Worm (Caenorhabditis elegans) whole organism, young adult: ENCODE measurements around the gene apt-9.

Source experiments
- B0035.1 ChIP-seq: sonication (generic microtip); optimal IDR thresholded peaks from 2 replicates; lab custom pipeline; 2016; ENCODE audit warnings: missing genetic modification characterization, mild to moderate bottlenecking, missing compliant biosample characterization, missing genotype, missing genetic modification reagents
- dpl-1 ChIP-seq: fragments of 150-350 bp; optimal IDR thresholded peaks from 2 replicates; lab custom pipeline; 2014; ENCODE audit warnings: missing biosample characterization, missing genetic modification reagents, missing genetic modification characterization
- him-1 ChIP-seq: sonication (generic microtip); optimal IDR thresholded peaks from 2 replicates; lab custom pipeline; 2016; ENCODE audit warnings: missing genotype, missing genetic modification reagents, missing genetic modification characterization, missing compliant biosample characterization
- lag-1 ChIP-seq: fragments of 200-800 bp; sonication (Bioruptor generic); IDR thresholded peaks from 2 replicates; pipeline ENCODE4 v1.3.6; 2022; ENCODE audit warnings: missing genetic modification reagents, missing genetic modification characterization, missing compliant biosample characterization
- madf-8 ChIP-seq: fragments of 200-800 bp; sonication (Bioruptor generic); conservative IDR thresholded peaks from 2 replicates; pipeline ENCODE4 v1.3.6; 2022; ENCODE audit warnings: missing genetic modification reagents, missing genetic modification characterization, missing compliant biosample characterization
- nhr-90 ChIP-seq: sonication (generic microtip); optimal IDR thresholded peaks from 2 replicates; lab custom pipeline; 2016; ENCODE audit warnings: missing genotype, mild to moderate bottlenecking, missing genetic modification characterization, missing compliant biosample characterization
- rec-8 ChIP-seq, 2 experiments: sonication (generic microtip); optimal IDR thresholded peaks; 2 replicates each; lab custom pipeline; 2016; ENCODE audit warnings: mild to moderate bottlenecking in 2 of 2, missing genetic modification characterization in 2 of 2, missing genetic modification reagents in 2 of 2, missing genotype in 2 of 2, missing biosample characterization in 1 of 2, missing compliant biosample characterization in 1 of 2, moderate library complexity in 1 of 2
- repo-1 ChIP-seq: sonication (generic microtip); optimal IDR thresholded peaks from 2 replicates; lab custom pipeline; 2017; ENCODE audit warnings: mild to moderate bottlenecking, missing genetic modification characterization, missing compliant biosample characterization
- snpc-4 ChIP-seq, 5 experiments: fragments of 150-350 bp in 1 of 5; sonication (generic microtip) in 4 of 5; optimal IDR thresholded peaks; 2 replicates each; lab custom pipeline; 2014 to 2018; ENCODE audit warnings: missing genetic modification characterization in 5 of 5, missing biosample characterization in 3 of 5, antibody characterized with exemption in 2 of 5, mild to moderate bottlenecking in 2 of 5, missing compliant biosample characterization in 2 of 5, missing genotype in 2 of 5, moderate library complexity in 2 of 5, missing genetic modification reagents in 1 of 5

ce11 chrX:11034430-11035117 is 33.8 kb upstream of the apt-9 start:
- TF ChIP-seq rec-8 (tag; optimal IDR thresholded peaks at IDR 0.05; lab: Kevin White, UChicago) (no peak), dpl-1 (GFP tag; lab: Kevin White, UChicago) (no peak), lag-1 (GFP tag; lab: Robert Waterston, UW) (no peak), repo-1 (no peak), nhr-90 (tag; lab: Kevin White, UChicago) (no peak), madf-8 (no peak), him-1 (tag; lab: Kevin White, UChicago) (no peak), snpc-4 (GFP tag; optimal IDR thresholded peaks at IDR 0.05; lab: Kevin White, UChicago) (no peak), snpc-4 (tag; optimal IDR thresholded peaks at IDR 0.05; lab: Kevin White, UChicago) (no peak), B0035.1 (no peak)
